Worm (Caenorhabditis elegans): ENCODE data around the gene let-19.
A peak's percentile ranks its signal among the peaks of the same experiment; 100 is the strongest.

ce11 chrII:8751042-8751441 lies 19.7 kb upstream of the let-19 start:
- TF ChIP-seq ama-1 (optimal IDR thresholded peaks at IDR 0.05) (peak; percentile 10), sox-4 (tag; optimal IDR thresholded peaks at IDR 0.05) (no peak), pqm-1 (tag; optimal IDR thresholded peaks at IDR 0.05) (no peak), unc-55 (GFP tag; optimal IDR thresholded peaks at IDR 0.05) (no peak), ceh-24 (tag; optimal IDR thresholded peaks at IDR 0.05) (no peak), dmd-4 (tag; optimal IDR thresholded peaks at IDR 0.05; ENCODE audit: borderline replicate concordance) (no peak), pax-1 (tag; optimal IDR thresholded peaks at IDR 0.05) (no peak), che-1 (tag; optimal IDR thresholded peaks at IDR 0.05) (no peak), lin-11 (tag; optimal IDR thresholded peaks at IDR 0.05) (no peak), unc-3 (GFP tag; conservative IDR thresholded peaks at IDR 0.05) (no peak), unc-3 (tag; optimal IDR thresholded peaks at IDR 0.05) (no peak), K09A11.1 (tag; optimal IDR thresholded peaks at IDR 0.05; ENCODE audit: insufficient read depth) (no peak)
